Worm (Caenorhabditis elegans) whole organism, L3 larva: ENCODE measurements around the gene gakh-1.

Source experiments
- R02D3.7 ChIP-seq: fragments of 150-350 bp; optimal IDR thresholded peaks from 2 replicates; lab custom pipeline; 2014; ENCODE audit warnings: missing biosample characterization, missing genetic modification characterization
- ZK546.5 ChIP-seq: sonication (generic microtip); optimal IDR thresholded peaks from 2 replicates; lab custom pipeline; 2017; ENCODE audit warnings: missing biosample characterization, missing genetic modification characterization
- aly-2 ChIP-seq: fragments of 150-350 bp; optimal IDR thresholded peaks from 2 replicates; lab custom pipeline; 2014; ENCODE audit warnings: missing biosample characterization, missing genetic modification characterization
- ama-1 ChIP-seq: fragments of 150-350 bp; optimal IDR thresholded peaks from 2 replicates; lab custom pipeline; 2018
- ceh-28 ChIP-seq: fragments of 150-350 bp; optimal IDR thresholded peaks from 2 replicates; lab custom pipeline; 2014; ENCODE audit warnings: missing biosample characterization, missing genetic modification reagents, missing genetic modification characterization
- ceh-82 ChIP-seq: fragments of 150-350 bp; optimal IDR thresholded peaks from 2 replicates; lab custom pipeline; 2014; ENCODE audit warnings: missing biosample characterization, missing genetic modification characterization
- ceh-9 ChIP-seq: sonication (generic microtip); optimal IDR thresholded peaks from 2 replicates; lab custom pipeline; 2018; ENCODE audit warnings: missing biosample characterization, missing genetic modification characterization
- daf-12 ChIP-seq: fragments of 150-350 bp; optimal IDR thresholded peaks from 2 replicates; lab custom pipeline; 2014; ENCODE audit warnings: missing biosample characterization, missing genetic modification reagents, missing genetic modification characterization
- egl-27 ChIP-seq: sonication (generic microtip); optimal IDR thresholded peaks from 4 replicates; lab custom pipeline; 2017; ENCODE audit warnings: missing biosample characterization, missing genetic modification reagents, missing genetic modification characterization
- egl-5 ChIP-seq: fragments of 150-350 bp; optimal IDR thresholded peaks from 2 replicates; lab custom pipeline; 2017; ENCODE audit warnings: missing biosample characterization, missing genetic modification reagents, missing genetic modification characterization, inconsistent platforms
- elt-1 ChIP-seq: fragments of 150-350 bp; optimal IDR thresholded peaks from 2 replicates; lab custom pipeline; 2014; ENCODE audit warnings: missing biosample characterization, missing genetic modification characterization
- elt-2 ChIP-seq: sonication (generic microtip); optimal IDR thresholded peaks from 2 replicates; lab custom pipeline; 2016; ENCODE audit warnings: missing genetic modification reagents, mild to moderate bottlenecking, missing genetic modification characterization, missing compliant biosample characterization
- elt-3 ChIP-seq, 3 experiments: fragments of 150-350 bp in 1 of 3; sonication (generic microtip) in 2 of 3; optimal IDR thresholded peaks; 2 replicates in 2 of 3; 4 replicates in 1 of 3; lab custom pipeline; 2014 to 2017; ENCODE audit warnings: missing biosample characterization in 3 of 3, missing genetic modification characterization in 3 of 3
- eor-1 ChIP-seq, 2 experiments: fragments of 150-350 bp; optimal IDR thresholded peaks; 2 replicates each; lab custom pipeline; 2014 to 2018; ENCODE audit warnings: missing biosample characterization in 2 of 2, missing genetic modification characterization in 2 of 2
- fkh-2 ChIP-seq: fragments of 150-350 bp; optimal IDR thresholded peaks from 2 replicates; lab custom pipeline; 2014; ENCODE audit warnings: missing biosample characterization, missing genetic modification reagents, missing genetic modification characterization
- fos-1 ChIP-seq: fragments of 150-350 bp; optimal IDR thresholded peaks from 2 replicates; lab custom pipeline; 2014; ENCODE audit warnings: missing biosample characterization, missing genetic modification characterization
- hmg-11 ChIP-seq: sonication (generic microtip); optimal IDR thresholded peaks from 2 replicates; lab custom pipeline; 2016; ENCODE audit warnings: missing genetic modification characterization, missing compliant biosample characterization
- jun-1 ChIP-seq: fragments of 150-350 bp; optimal IDR thresholded peaks from 2 replicates; lab custom pipeline; 2014; ENCODE audit warnings: missing biosample characterization, missing genetic modification reagents, missing genetic modification characterization
- lin-15B ChIP-seq: fragments of 150-350 bp; optimal IDR thresholded peaks from 2 replicates; lab custom pipeline; 2014; ENCODE audit warnings: missing biosample characterization, missing genetic modification characterization
- lsy-12 ChIP-seq: sonication (generic microtip); optimal IDR thresholded peaks from 2 replicates; lab custom pipeline; 2016; ENCODE audit warnings: mild to moderate bottlenecking, missing genetic modification characterization, missing compliant biosample characterization
- mdl-1 ChIP-seq: fragments of 150-350 bp; optimal IDR thresholded peaks from 2 replicates; lab custom pipeline; 2014; ENCODE audit warnings: missing biosample characterization, missing genetic modification characterization
- mml-1 ChIP-seq: fragments of 150-350 bp; sonication (generic microtip); optimal IDR thresholded peaks from 3 replicates; lab custom pipeline; 2014; ENCODE audit warnings: missing biosample characterization, missing genetic modification characterization
- nfya-1 ChIP-seq: sonication (generic microtip); optimal IDR thresholded peaks from 2 replicates; lab custom pipeline; 2017; ENCODE audit warnings: missing genetic modification characterization, mild to moderate bottlenecking, missing compliant biosample characterization, antibody characterized with exemption, moderate library complexity; ENCODE audit not compliant: insufficient read depth
- nhr-11 ChIP-seq: fragments of 150-350 bp; optimal IDR thresholded peaks from 2 replicates; lab custom pipeline; 2014; ENCODE audit warnings: missing biosample characterization, missing genetic modification characterization
- nhr-12 ChIP-seq: fragments of 150-350 bp; optimal IDR thresholded peaks from 2 replicates; lab custom pipeline; 2014; ENCODE audit warnings: missing biosample characterization, missing genetic modification characterization
- nhr-23 ChIP-seq: fragments of 150-350 bp; optimal IDR thresholded peaks from 2 replicates; lab custom pipeline; 2014; ENCODE audit warnings: missing biosample characterization, missing genetic modification reagents, missing genetic modification characterization
- nhr-237 ChIP-seq: fragments of 150-350 bp; optimal IDR thresholded peaks from 2 replicates; lab custom pipeline; 2014; ENCODE audit warnings: missing biosample characterization, missing genetic modification characterization
- nhr-25 ChIP-seq: sonication (generic microtip); optimal IDR thresholded peaks from 2 replicates; lab custom pipeline; 2017; ENCODE audit warnings: missing biosample characterization, missing genetic modification characterization
- nhr-28 ChIP-seq: fragments of 150-350 bp; optimal IDR thresholded peaks from 2 replicates; lab custom pipeline; 2014; ENCODE audit warnings: missing biosample characterization, missing genetic modification characterization
- nhr-43 ChIP-seq: sonication (generic microtip); optimal IDR thresholded peaks from 2 replicates; lab custom pipeline; 2016; ENCODE audit warnings: mild to moderate bottlenecking, missing genetic modification characterization, missing compliant biosample characterization; ENCODE audit not compliant: poor library complexity, severe bottlenecking
- nhr-67 ChIP-seq: fragments of 150-350 bp; optimal IDR thresholded peaks from 2 replicates; lab custom pipeline; 2014; ENCODE audit warnings: missing biosample characterization, missing genetic modification characterization
- nhr-76 ChIP-seq: fragments of 150-350 bp; sonication (generic microtip); optimal IDR thresholded peaks from 5 replicates; lab custom pipeline; 2014; ENCODE audit warnings: missing biosample characterization, missing genetic modification characterization
- nhr-77 ChIP-seq: fragments of 150-350 bp; optimal IDR thresholded peaks from 2 replicates; lab custom pipeline; 2014; ENCODE audit warnings: missing biosample characterization, missing genetic modification characterization
- pha-4 ChIP-seq: fragments of 150-350 bp; optimal IDR thresholded peaks from 2 replicates; lab custom pipeline; 2014; ENCODE audit warnings: missing biosample characterization, missing genetic modification reagents, missing genetic modification characterization
- pqm-1 ChIP-seq: fragments of 150-350 bp; optimal IDR thresholded peaks from 2 replicates; lab custom pipeline; 2017; ENCODE audit warnings: missing biosample characterization, missing genetic modification characterization, inconsistent platforms
- sea-2 ChIP-seq: fragments of 150-350 bp; sonication (generic microtip); optimal IDR thresholded peaks from 4 replicates; lab custom pipeline; 2014; ENCODE audit warnings: missing biosample characterization, missing genetic modification reagents, missing genetic modification characterization
- skn-1 ChIP-seq: fragments of 150-350 bp; optimal IDR thresholded peaks from 2 replicates; lab custom pipeline; 2014; ENCODE audit warnings: missing biosample characterization, missing genetic modification characterization
- snpc-4 ChIP-seq: fragments of 150-350 bp; optimal IDR thresholded peaks from 2 replicates; lab custom pipeline; 2014; ENCODE audit warnings: missing biosample characterization, missing genetic modification characterization
- tbx-2 ChIP-seq: sonication (generic microtip); optimal IDR thresholded peaks from 2 replicates; lab custom pipeline; 2016; ENCODE audit warnings: mild to moderate bottlenecking, missing genetic modification characterization, missing compliant biosample characterization
- unc-39 ChIP-seq: sonication (generic microtip); optimal IDR thresholded peaks from 4 replicates; lab custom pipeline; 2017; ENCODE audit warnings: missing biosample characterization, missing genetic modification characterization
- zag-1 ChIP-seq: fragments of 150-350 bp; optimal IDR thresholded peaks from 2 replicates; lab custom pipeline; 2014; ENCODE audit warnings: missing biosample characterization, missing genetic modification characterization
- ztf-11 ChIP-seq: fragments of 150-350 bp; optimal IDR thresholded peaks from 2 replicates; lab custom pipeline; 2014; ENCODE audit warnings: missing biosample characterization, missing genetic modification characterization
- ztf-4 ChIP-seq: fragments of 150-350 bp; optimal IDR thresholded peaks from 2 replicates; lab custom pipeline; 2014; ENCODE audit warnings: missing biosample characterization, missing genetic modification characterization

gakh-1 gene

DNA sequence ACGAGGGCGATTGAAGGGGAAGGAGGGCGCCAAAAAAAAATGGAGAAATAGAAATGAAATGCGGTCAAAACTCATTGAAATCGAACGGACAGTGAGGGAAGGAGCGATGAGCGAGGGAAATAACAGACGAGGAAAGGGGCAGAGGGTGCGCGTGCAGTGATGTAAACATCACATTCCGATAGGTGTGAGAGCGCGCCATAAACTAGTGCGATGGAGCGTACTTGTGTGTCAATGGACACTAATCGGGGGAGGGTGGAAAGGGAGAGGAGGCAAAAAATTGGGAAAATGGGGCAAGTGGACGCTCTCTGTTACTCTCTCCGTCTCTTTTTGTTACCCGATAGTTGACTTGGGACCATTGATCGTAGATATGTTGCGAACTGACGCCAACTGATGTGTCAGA lies 18.4 kb upstream of the gakh-1 start (continued):
- TF ChIP-seq pqm-1: peak; percentile 23
- TF ChIP-seq nhr-12 (tag; lab: Kevin White, UChicago): no peak
- no peak for TF ChIP-seq snpc-4 (tag; lab: Kevin White, UChicago)
- TF ChIP-seq zag-1 (tag; lab: Kevin White, UChicago): no peak
- TF ChIP-seq nhr-76 (tag; lab: Kevin White, UChicago): no peak
- TF ChIP-seq unc-39: no peak
- no peak for TF ChIP-seq ztf-4
- TF ChIP-seq hmg-11 (tag; lab: Kevin White, UChicago): peak; percentile 69
- TF ChIP-seq mdl-1 (tag; lab: Kevin White, UChicago): no peak
- peak; percentile 79 for TF ChIP-seq nhr-23
- peak; percentile 60 for TF ChIP-seq lin-15B (tag; lab: Kevin White, UChicago)
- TF ChIP-seq eor-1 (tag; optimal IDR thresholded peaks at IDR 0.05; lab: Kevin White, UChicago): no peak
- no peak for TF ChIP-seq ceh-9
- no peak for TF ChIP-seq nhr-67 (tag; lab: Kevin White, UChicago)
- no peak for TF ChIP-seq daf-12
- TF ChIP-seq nhr-43 (tag; lab: Kevin White, UChicago): no peak
- TF ChIP-seq, all 47 proteins: peak for 14

DNA sequence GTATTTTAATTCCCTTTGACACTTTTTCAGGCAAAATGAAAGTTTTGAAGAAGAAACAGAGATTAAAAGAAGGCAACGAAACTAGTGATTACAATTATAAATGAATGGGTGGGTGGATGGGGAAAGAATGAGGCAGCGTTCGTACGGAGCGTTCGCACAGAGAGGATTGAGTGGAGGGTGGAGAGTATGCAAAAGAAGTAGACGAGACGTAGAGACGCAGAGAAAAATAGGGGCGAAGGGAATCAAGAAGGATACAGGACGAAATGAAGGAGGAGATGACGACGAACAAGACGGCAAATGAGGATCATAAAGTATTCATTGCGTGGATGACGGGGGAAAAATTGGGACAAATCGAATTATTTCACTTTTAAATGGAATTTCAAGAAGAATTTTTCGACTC lies 17.6 kb upstream of the gakh-1 start:
- TF ChIP-seq nhr-28 (tag; lab: Kevin White, UChicago): no peak
- no peak for TF ChIP-seq ZK546.5
- TF ChIP-seq ama-1: no peak
- no peak for TF ChIP-seq aly-2 (tag; lab: Kevin White, UChicago)
- TF ChIP-seq zag-1 (tag; lab: Kevin White, UChicago): no peak
- no peak for TF ChIP-seq ceh-28 (tag; lab: Kevin White, UChicago)
- no peak for TF ChIP-seq nhr-237 (tag; lab: Kevin White, UChicago)
- no peak for TF ChIP-seq egl-27 (tag; lab: Kevin White, UChicago)
- TF ChIP-seq nhr-23: peak; percentile 57
- no peak for TF ChIP-seq nhr-12 (tag; lab: Kevin White, UChicago)
- peak; percentile 2 for TF ChIP-seq nhr-25 (tag; lab: Kevin White, UChicago)
- TF ChIP-seq ceh-9: no peak
- no peak for TF ChIP-seq nhr-11
- TF ChIP-seq elt-2: no peak
- TF ChIP-seq R02D3.7 (tag; lab: Kevin White, UChicago): no peak
- peak; percentile 36 for TF ChIP-seq nfya-1 (tag; lab: Kevin White, UChicago)
- peak; percentile 84 for TF ChIP-seq hmg-11 (tag; lab: Kevin White, UChicago)
- no peak for TF ChIP-seq daf-12
- TF ChIP-seq unc-39: no peak
- no peak for TF ChIP-seq eor-1 (tag; optimal IDR thresholded peaks at IDR 0.05; lab: Kevin White, UChicago)
- no peak for TF ChIP-seq mdl-1 (tag; lab: Kevin White, UChicago)
- TF ChIP-seq elt-1 (tag; lab: Kevin White, UChicago): no peak
- no peak for TF ChIP-seq jun-1 (tag; lab: Kevin White, UChicago)
- TF ChIP-seq nhr-67 (tag; lab: Kevin White, UChicago): no peak
- no peak for TF ChIP-seq tbx-2 (tag; lab: Kevin White, UChicago)
- TF ChIP-seq nhr-76 (tag; lab: Kevin White, UChicago): no peak
- no peak for TF ChIP-seq skn-1 (tag; lab: Kevin White, UChicago)
- no peak for TF ChIP-seq nhr-43 (tag; lab: Kevin White, UChicago)
- no peak for TF ChIP-seq sea-2 (GFP tag; lab: Kevin White, UChicago)
- no peak for TF ChIP-seq lin-15B (tag; lab: Kevin White, UChicago)
- no peak for TF ChIP-seq fkh-2 (tag; lab: Kevin White, UChicago)
- TF ChIP-seq fos-1 (tag; lab: Kevin White, UChicago): no peak
- no peak for TF ChIP-seq lsy-12 (tag; lab: Kevin White, UChicago)
- TF ChIP-seq pqm-1: no peak
- TF ChIP-seq ceh-82: no peak
- TF ChIP-seq elt-3 (tag; optimal IDR thresholded peaks at IDR 0.05; lab: Kevin White, UChicago): no peak
- TF ChIP-seq mml-1 (tag; lab: Kevin White, UChicago): no peak
- TF ChIP-seq pha-4 (tag; lab: Kevin White, UChicago): peak; percentile 2
- TF ChIP-seq egl-5: peak; percentile 10
- TF ChIP-seq ztf-11 (tag; lab: Kevin White, UChicago): no peak
- no peak for TF ChIP-seq nhr-77
- no peak for TF ChIP-seq ztf-4
